Fruit fly (Drosophila melanogaster) whole organism, prepupa: ENCODE measurements around the gene CG13700.

Source experiments
- Blimp-1 ChIP-seq: fragments of 200-800 bp; sonication (Bioruptor generic); optimal IDR thresholded peaks from 3 replicates; lab custom pipeline; 2017; ENCODE audit warnings: missing biosample characterization, missing genetic modification characterization, mild to moderate bottlenecking, moderate library complexity, missing genetic modification reagents
- CG10631 ChIP-seq: fragments of 200-800 bp; sonication (Bioruptor generic); optimal IDR thresholded peaks from 2 replicates; lab custom pipeline; 2016; ENCODE audit warnings: missing biosample characterization, missing genetic modification characterization
- CG10669 ChIP-seq: fragments of 200-800 bp; sonication (Bioruptor generic); optimal IDR thresholded peaks from 3 replicates; lab custom pipeline; 2018; ENCODE audit warnings: missing biosample characterization, mild to moderate bottlenecking, missing genetic modification characterization, moderate library complexity
- CG11294 ChIP-seq: fragments of 200-800 bp; sonication (Bioruptor generic); IDR thresholded peaks from 2 replicates; pipeline ENCODE4 v1.3.6; 2022; ENCODE audit warnings: missing biosample characterization, missing genetic modification characterization
- CG11762 ChIP-seq: fragments of 200-800 bp; sonication (Bioruptor generic); optimal IDR thresholded peaks from 3 replicates; lab custom pipeline; 2016; ENCODE audit warnings: missing biosample characterization, missing genetic modification characterization; ENCODE audit not compliant: insufficient read depth
- CG15336 ChIP-seq: fragments of 200-800 bp; sonication (Bioruptor generic); IDR thresholded peaks from 2 replicates; pipeline ENCODE4 v1.3.6; 2022; ENCODE audit warnings: missing biosample characterization, missing genetic modification characterization
- CG1621 ChIP-seq: fragments of 200-800 bp; sonication (Bioruptor generic); optimal IDR thresholded peaks from 3 replicates; lab custom pipeline; 2018; ENCODE audit warnings: missing biosample characterization, mild to moderate bottlenecking, missing genetic modification characterization
- CG16779 ChIP-seq: fragments of 200-800 bp; sonication (Bioruptor generic); optimal IDR thresholded peaks from 3 replicates; lab custom pipeline; 2017; ENCODE audit warnings: missing biosample characterization, mild to moderate bottlenecking, missing genetic modification characterization
- CG3032 ChIP-seq: fragments of 200-800 bp; optimal IDR thresholded peaks from 2 replicates; lab custom pipeline; 2019; ENCODE audit warnings: missing biosample characterization, mild to moderate bottlenecking, missing genetic modification characterization, moderate library complexity
- CG31627 ChIP-seq: fragments of 200-800 bp; sonication (Bioruptor generic); optimal IDR thresholded peaks from 3 replicates; lab custom pipeline; 2016; ENCODE audit warnings: missing biosample characterization, missing genetic modification characterization
- CG3919 ChIP-seq: fragments of 200-800 bp; sonication (Bioruptor generic); optimal IDR thresholded peaks from 3 replicates; lab custom pipeline; 2016; ENCODE audit warnings: missing biosample characterization, missing genetic modification characterization
- CG4318 ChIP-seq: fragments of 200-800 bp; sonication (Bioruptor generic); optimal IDR thresholded peaks from 3 replicates; lab custom pipeline; 2017; ENCODE audit warnings: missing biosample characterization, mild to moderate bottlenecking, missing genetic modification characterization
- CG6163 ChIP-seq: fragments of 200-800 bp; sonication (Bioruptor generic); IDR thresholded peaks from 3 replicates; pipeline ENCODE4 v1.3.6; 2022; ENCODE audit warnings: missing biosample characterization, missing genetic modification characterization
- CG6276 ChIP-seq: fragments of 200-800 bp; sonication (Bioruptor generic); optimal IDR thresholded peaks from 2 replicates; lab custom pipeline; 2017; ENCODE audit warnings: missing biosample characterization, mild to moderate bottlenecking, missing genetic modification characterization
- CG6792 ChIP-seq: fragments of 200-800 bp; sonication (Bioruptor generic); optimal IDR thresholded peaks from 3 replicates; lab custom pipeline; 2016; ENCODE audit warnings: missing biosample characterization, missing genetic modification characterization
- CG6854 ChIP-seq: fragments of 200-800 bp; sonication (Bioruptor generic); optimal IDR thresholded peaks from 2 replicates; lab custom pipeline; 2017; ENCODE audit warnings: missing biosample characterization, mild to moderate bottlenecking, missing genetic modification characterization
- CG7368 ChIP-seq: fragments of 200-800 bp; sonication (Bioruptor generic); optimal IDR thresholded peaks from 3 replicates; lab custom pipeline; 2016; ENCODE audit warnings: missing biosample characterization, missing genetic modification characterization
- CG8319 ChIP-seq: fragments of 200-800 bp; sonication (Bioruptor generic); optimal IDR thresholded peaks from 3 replicates; lab custom pipeline; 2016; ENCODE audit warnings: missing biosample characterization, missing genetic modification characterization
- CG8632 ChIP-seq: fragments of 200-800 bp; sonication (Bioruptor generic); optimal IDR thresholded peaks from 3 replicates; lab custom pipeline; 2016; ENCODE audit warnings: missing biosample characterization, missing genetic modification characterization
- CG9139 ChIP-seq: fragments of 200-800 bp; sonication (Bioruptor generic); optimal IDR thresholded peaks from 3 replicates; lab custom pipeline; 2017; ENCODE audit warnings: missing biosample characterization, mild to moderate bottlenecking, missing genetic modification characterization
- Eip75B ChIP-seq: fragments of 200-800 bp; sonication (Bioruptor generic); optimal IDR thresholded peaks from 3 replicates; lab custom pipeline; 2016; ENCODE audit warnings: missing biosample characterization, missing genetic modification characterization
- Eip78C ChIP-seq: fragments of 200-800 bp; sonication (Bioruptor generic); peaks from one replicate; lab custom pipeline; 2016; ENCODE audit warnings: missing biosample characterization, missing genetic modification characterization
- Eip93F ChIP-seq: fragments of 200-800 bp; sonication (Bioruptor generic); optimal IDR thresholded peaks from 2 replicates; lab custom pipeline; 2016; ENCODE audit warnings: missing biosample characterization, mild to moderate bottlenecking, missing genetic modification characterization
- Ets21C ChIP-seq: fragments of 200-800 bp; sonication (Bioruptor generic); optimal IDR thresholded peaks from 3 replicates; lab custom pipeline; 2016; ENCODE audit warnings: missing biosample characterization, missing genetic modification characterization
- Ets96B ChIP-seq: fragments of 200-800 bp; optimal IDR thresholded peaks from 2 replicates; lab custom pipeline; 2019; ENCODE audit warnings: missing biosample characterization, mild to moderate bottlenecking, missing genetic modification characterization, moderate library complexity
- Gug ChIP-seq: fragments of 200-800 bp; sonication (Bioruptor generic); IDR thresholded peaks from 2 replicates; pipeline ENCODE4 v1.3.6; 2022; ENCODE audit warnings: missing biosample characterization, missing genetic modification characterization
- Hr38 ChIP-seq: sonication (Bioruptor generic); optimal IDR thresholded peaks from 2 replicates; lab custom pipeline; 2016; ENCODE audit warnings: missing biosample characterization, missing genetic modification characterization
- Hr39 ChIP-seq: fragments of 200-800 bp; sonication (Bioruptor generic); optimal IDR thresholded peaks from 2 replicates; lab custom pipeline; 2016; ENCODE audit warnings: missing biosample characterization, missing genetic modification characterization
- Met ChIP-seq: fragments of 200-800 bp; sonication (Bioruptor generic); optimal IDR thresholded peaks from 3 replicates; lab custom pipeline; 2016; ENCODE audit warnings: missing biosample characterization, missing genetic modification characterization
- OdsH ChIP-seq: fragments of 200-800 bp; sonication (Bioruptor generic); optimal IDR thresholded peaks from 3 replicates; lab custom pipeline; 2016; ENCODE audit warnings: missing biosample characterization, missing genetic modification characterization
- Smox ChIP-seq: fragments of 200-800 bp; sonication (Bioruptor generic); optimal IDR thresholded peaks from 3 replicates; lab custom pipeline; 2016; ENCODE audit warnings: missing biosample characterization, missing genetic modification characterization
- Sox102F ChIP-seq: fragments of 200-800 bp; sonication (Bioruptor generic); optimal IDR thresholded peaks from 2 replicates; lab custom pipeline; 2016; ENCODE audit warnings: missing biosample characterization, mild to moderate bottlenecking, missing genetic modification characterization
- Sox14 ChIP-seq: fragments of 200-800 bp; sonication (Bioruptor generic); optimal IDR thresholded peaks from 3 replicates; lab custom pipeline; 2016; ENCODE audit warnings: missing biosample characterization, missing genetic modification characterization
- achi ChIP-seq: fragments of 200-800 bp; sonication (Bioruptor generic); optimal IDR thresholded peaks from 3 replicates; lab custom pipeline; 2016; ENCODE audit warnings: missing biosample characterization, missing genetic modification characterization
- acj6 ChIP-seq: fragments of 200-800 bp; sonication (Bioruptor generic); optimal IDR thresholded peaks from 3 replicates; lab custom pipeline; 2016; ENCODE audit warnings: missing biosample characterization, missing genetic modification characterization
- cyc ChIP-seq: fragments of 200-800 bp; sonication (Bioruptor generic); optimal IDR thresholded peaks from 3 replicates; lab custom pipeline; 2016; ENCODE audit warnings: missing biosample characterization, missing genetic modification characterization
- dac ChIP-seq: fragments of 200-800 bp; sonication (Bioruptor generic); optimal IDR thresholded peaks from 2 replicates; lab custom pipeline; 2017; ENCODE audit warnings: missing biosample characterization, mild to moderate bottlenecking, missing genetic modification characterization
- eg ChIP-seq: fragments of 200-800 bp; sonication (Bioruptor generic); IDR thresholded peaks from 3 replicates; pipeline ENCODE4 v1.3.6; 2022; ENCODE audit warnings: missing biosample characterization, missing genetic modification characterization
- fd59A ChIP-seq: fragments of 200-800 bp; sonication (Bioruptor generic); optimal IDR thresholded peaks from 2 replicates; lab custom pipeline; 2017; ENCODE audit warnings: missing biosample characterization, mild to moderate bottlenecking, missing genetic modification characterization, missing genetic modification reagents
- fd85E ChIP-seq: fragments of 200-800 bp; sonication (Bioruptor generic); optimal IDR thresholded peaks from 3 replicates; lab custom pipeline; 2016; ENCODE audit warnings: missing biosample characterization, missing genetic modification characterization
- fkh ChIP-seq: fragments of 200-800 bp; sonication (Bioruptor generic); optimal IDR thresholded peaks from 3 replicates; lab custom pipeline; 2017; ENCODE audit warnings: missing biosample characterization, mild to moderate bottlenecking, missing genetic modification characterization, moderate library complexity
- net ChIP-seq: fragments of 200-800 bp; sonication (Bioruptor generic); optimal IDR thresholded peaks from 3 replicates; lab custom pipeline; 2016; ENCODE audit warnings: missing biosample characterization, missing genetic modification characterization
- pdm3 ChIP-seq: fragments of 200-800 bp; sonication (Bioruptor generic); optimal IDR thresholded peaks from 3 replicates; lab custom pipeline; 2016; ENCODE audit warnings: missing biosample characterization, missing genetic modification characterization
- salr ChIP-seq, 2 experiments: fragments of 200-800 bp; sonication (Bioruptor generic); optimal IDR thresholded peaks; 3 replicates each; lab custom pipeline; 2016 to 2018; ENCODE audit warnings: missing biosample characterization in 2 of 2, missing genetic modification characterization in 2 of 2, mild to moderate bottlenecking in 1 of 2
- spab ChIP-seq: fragments of 200-800 bp; sonication (Bioruptor generic); optimal IDR thresholded peaks from 2 replicates; lab custom pipeline; 2017; ENCODE audit warnings: missing biosample characterization, mild to moderate bottlenecking, missing genetic modification characterization, missing genetic modification reagents
- svp ChIP-seq: fragments of 200-800 bp; sonication (Bioruptor generic); peaks from one replicate; lab custom pipeline; 2016; ENCODE audit warnings: missing biosample characterization, missing genetic modification characterization
- vri ChIP-seq: fragments of 200-800 bp; sonication (Bioruptor generic); optimal IDR thresholded peaks from 3 replicates; lab custom pipeline; 2016; ENCODE audit warnings: missing biosample characterization, mild to moderate bottlenecking, missing genetic modification characterization

The CG13700 gene

dm6 chr3L:18274188-18274587 lies 26.9 kb downstream of the CG13700 start (continued):
- TF ChIP-seq vri (GFP tag; lab: Kevin White, UChicago) (no peak), CG3032 (peak; percentile 46), CG6854 (no peak), dac (GFP tag; lab: Kevin White, UChicago) (no peak), CG7368 (GFP tag; lab: Kevin White, UChicago) (no peak), CG11294 (no peak), svp (GFP tag; lab: Kevin White, UChicago) (peak; percentile 49), Eip78C (peak; percentile 82), CG11762 (GFP tag; lab: Kevin White, UChicago) (no peak), net (GFP tag; lab: Kevin White, UChicago) (no peak)

dm6 chr3L:18273121-18273520 lies 27.9 kb downstream of the CG13700 start:
- TF ChIP-seq CG6854 = no peak
- TF ChIP-seq Eip78C = peak; percentile 44

dm6 chr3L:18272321-18273054 lies 28.6 kb downstream of the CG13700 start:
- TF ChIP-seq CG8319 (GFP tag; lab: Kevin White, UChicago) = no peak
- TF ChIP-seq CG11762 (GFP tag; lab: Kevin White, UChicago) = no peak
- no peak for TF ChIP-seq CG15336 (GFP tag; lab: Robert Waterston, UW)
- no peak for TF ChIP-seq Ets21C (GFP tag; lab: Kevin White, UChicago)
- TF ChIP-seq fd59A (GFP tag; lab: Kevin White, UChicago) = no peak
- TF ChIP-seq Gug (GFP tag; lab: Robert Waterston, UW) = no peak
- TF ChIP-seq acj6 (GFP tag; lab: Kevin White, UChicago) = no peak
- peak; percentile 40 for TF ChIP-seq Ets96B
- TF ChIP-seq CG10631 (GFP tag; lab: Kevin White, UChicago) = no peak
- no peak for TF ChIP-seq CG6792 (GFP tag; lab: Kevin White, UChicago)
- TF ChIP-seq Hr38 (GFP tag; lab: Kevin White, UChicago) = no peak
- no peak for TF ChIP-seq spab
- TF ChIP-seq Eip93F = no peak
- no peak for TF ChIP-seq Blimp-1
- TF ChIP-seq CG8632 (GFP tag; lab: Kevin White, UChicago) = no peak
- TF ChIP-seq eg (GFP tag; lab: Robert Waterston, UW) = no peak
- TF ChIP-seq CG31627 = no peak
- no peak for TF ChIP-seq CG9139 (GFP tag; lab: Kevin White, UChicago)
- peak; percentile 67 for TF ChIP-seq svp (GFP tag; lab: Kevin White, UChicago)
- no peak for TF ChIP-seq CG7368 (GFP tag; lab: Kevin White, UChicago)
- no peak for TF ChIP-seq dac (GFP tag; lab: Kevin White, UChicago)
- no peak for TF ChIP-seq CG6276
- no peak for TF ChIP-seq CG4318 (GFP tag; lab: Kevin White, UChicago)
- peak; percentile 7 for TF ChIP-seq CG10669
- no peak for TF ChIP-seq Sox14 (GFP tag; lab: Kevin White, UChicago)
- no peak for TF ChIP-seq CG1621
- TF ChIP-seq pdm3 = no peak
- TF ChIP-seq Met (GFP tag; lab: Kevin White, UChicago) = peak; percentile 31
- TF ChIP-seq Sox102F (GFP tag; lab: Kevin White, UChicago) = no peak
- peak; percentile 6 for TF ChIP-seq Eip75B (GFP tag; lab: Kevin White, UChicago)
- TF ChIP-seq salr (GFP tag; optimal IDR thresholded peaks at IDR 0.05; lab: Kevin White, UChicago) = no peak
- no peak for TF ChIP-seq Hr39
- peak; percentile 17 for TF ChIP-seq Smox (GFP tag; lab: Kevin White, UChicago)
- TF ChIP-seq achi (GFP tag; lab: Kevin White, UChicago) = no peak
- TF ChIP-seq fd85E (GFP tag; lab: Kevin White, UChicago) = no peak
- peak; percentile 50 for TF ChIP-seq Eip78C
- no peak for TF ChIP-seq CG16779 (tag; lab: Kevin White, UChicago)
- TF ChIP-seq fkh (GFP tag; lab: Kevin White, UChicago) = no peak
- TF ChIP-seq CG3032 = peak; percentile 38
- 0 out of 3 replicates have a peak, but pooled peaks have one; percentile 28 for TF ChIP-seq CG6163
- no peak for TF ChIP-seq OdsH
- TF ChIP-seq CG11294 = no peak
- no peak for TF ChIP-seq net (GFP tag; lab: Kevin White, UChicago)
- TF ChIP-seq cyc (GFP tag; lab: Kevin White, UChicago) = peak; percentile 6
- no peak for TF ChIP-seq CG3919
